Fruit fly (Drosophila melanogaster): ENCODE measurements around the gene Tasp1.

The Tasp1 gene

DNA sequence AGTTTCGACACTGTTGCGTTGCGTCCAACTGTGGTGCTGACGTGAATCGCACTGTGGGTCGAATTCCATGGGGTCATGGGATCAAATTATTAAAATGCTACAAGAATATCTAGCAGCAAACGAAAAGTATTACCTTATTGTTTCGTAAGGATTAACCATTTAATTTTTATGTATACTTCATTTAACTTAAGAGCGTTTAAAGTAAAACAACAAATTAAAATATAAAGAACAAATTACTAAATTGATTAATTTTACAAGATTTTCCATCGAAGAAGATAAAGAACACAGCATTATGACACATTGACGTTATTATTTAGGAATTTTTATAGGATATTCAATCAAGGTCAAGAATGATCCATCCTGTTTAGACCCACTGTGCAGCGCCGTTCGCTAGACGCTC, 33.2 kb downstream of the Tasp1 start (continued):
- peak; percentile 25 for TF ChIP-seq acj6 (GFP tag; optimal IDR thresholded peaks at IDR 0.05)

DNA sequence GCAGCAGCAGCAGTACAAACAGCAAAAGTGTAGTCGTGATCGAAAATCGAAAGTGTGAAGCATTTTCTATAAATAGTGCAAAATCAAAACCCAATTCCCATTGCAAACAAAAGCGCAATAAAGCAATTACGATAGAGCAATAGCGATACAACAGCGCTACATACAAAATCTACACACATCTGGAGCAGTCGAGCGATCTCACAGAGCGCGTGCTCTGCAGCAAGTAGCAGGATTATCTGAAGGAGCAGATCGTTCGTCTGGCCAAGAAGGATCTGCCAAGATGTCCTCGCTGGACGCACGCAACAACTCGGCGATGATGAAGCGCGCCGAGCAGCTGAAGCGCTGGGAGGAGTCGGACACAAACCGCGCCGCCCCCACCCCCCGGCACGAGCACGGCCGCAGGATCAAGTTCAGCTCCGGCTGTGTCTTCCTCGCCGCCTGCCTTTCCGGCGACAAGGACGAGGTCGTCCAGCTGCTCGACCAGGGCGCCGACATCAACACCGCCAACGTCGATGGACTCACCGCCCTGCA, 34.2 kb downstream of the Tasp1 start:
- TF ChIP-seq net (GFP tag; optimal IDR thresholded peaks at IDR 0.05) (no peak), CG6854 (GFP tag; optimal IDR thresholded peaks at IDR 0.05) (no peak), cyc (GFP tag; optimal IDR thresholded peaks at IDR 0.05) (no peak), Hr4 (GFP tag; optimal IDR thresholded peaks at IDR 0.05) (no peak), pdm3 (GFP tag; optimal IDR thresholded peaks at IDR 0.05) (no peak), CG3032 (tag; optimal IDR thresholded peaks at IDR 0.05) (no peak), Sox102F (GFP tag; optimal IDR thresholded peaks at IDR 0.05) (no peak), CG4318 (GFP tag; optimal IDR thresholded peaks at IDR 0.05) (no peak), Hr39 (GFP tag; optimal IDR thresholded peaks at IDR 0.05) (no peak), ss (GFP tag; optimal IDR thresholded peaks at IDR 0.05) (no peak), dsx (GFP tag; optimal IDR thresholded peaks at IDR 0.05; ENCODE audit: poor library complexity, severe bottlenecking) (no peak)

DNA sequence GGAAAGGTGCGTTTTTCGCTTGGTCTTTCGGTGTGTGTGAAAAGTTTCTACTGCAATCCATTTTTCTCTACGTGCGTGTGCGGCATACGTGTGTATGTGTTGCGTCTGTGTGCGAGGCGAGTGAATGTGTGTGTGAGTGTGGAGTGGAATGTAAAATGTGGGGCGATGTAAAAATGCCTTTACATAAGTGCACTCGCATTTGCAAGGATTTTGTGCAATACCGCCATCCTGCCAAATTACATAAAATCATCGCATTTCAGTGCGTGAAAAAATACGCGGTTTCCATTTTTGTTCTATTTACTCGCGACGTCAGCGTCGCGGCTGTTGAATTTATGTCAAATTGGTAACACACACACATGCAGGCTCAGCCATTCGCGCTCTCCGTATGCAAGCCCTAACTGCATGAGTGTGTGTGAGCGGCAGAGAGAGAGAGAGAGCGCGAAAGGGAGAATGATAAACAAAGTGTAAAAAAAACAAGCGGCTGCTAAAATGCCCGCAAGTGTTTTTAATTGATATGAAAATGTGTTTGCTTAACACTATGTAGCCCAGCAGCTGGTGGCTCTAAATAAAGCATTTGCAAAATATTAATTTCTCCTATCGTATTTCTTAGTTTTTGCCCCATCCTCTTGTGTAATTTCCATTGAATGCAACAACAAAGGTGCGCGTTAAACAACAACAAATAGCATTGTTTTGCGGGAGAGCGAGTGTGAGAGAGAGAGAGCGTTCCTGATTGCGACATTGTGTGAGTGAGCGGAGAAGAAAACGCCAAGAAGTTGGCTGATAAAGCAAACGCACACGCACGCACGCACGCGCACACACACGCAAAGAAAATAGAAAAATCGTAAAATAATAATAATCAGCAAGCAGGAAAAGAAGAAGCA, 34.9 kb downstream of the Tasp1 start:
- TF ChIP-seq salr (GFP tag; optimal IDR thresholded peaks at IDR 0.05): peak in 1 of 2 experiments; percentile 56
- TF ChIP-seq CG7368 (GFP tag; optimal IDR thresholded peaks at IDR 0.05): no peak
- TF ChIP-seq CG6808 (GFP tag; optimal IDR thresholded peaks at IDR 0.05): peak; percentile 18
- TF ChIP-seq ss (GFP tag; optimal IDR thresholded peaks at IDR 0.05): peak; percentile 23 to 53
- TF ChIP-seq CG6163 (GFP tag; IDR thresholded peaks at IDR 0.05): peak; percentile 60; the same call in 2 of the 3 replicates
- TF ChIP-seq spab (GFP tag; optimal IDR thresholded peaks at IDR 0.05): peak; percentile 31
- TF ChIP-seq fd85E (GFP tag; optimal IDR thresholded peaks at IDR 0.05): peak; percentile 18
- peak; percentile 63 for TF ChIP-seq vri (GFP tag; optimal IDR thresholded peaks at IDR 0.05)
- TF ChIP-seq CG31627 (GFP tag; optimal IDR thresholded peaks at IDR 0.05): no peak
- TF ChIP-seq Eip78C (GFP tag): peak; percentile 28
- 0 out of 3 replicates have a peak, but pooled peaks have one; percentile 3 for TF ChIP-seq eg (GFP tag; IDR thresholded peaks at IDR 0.05)
- peak; percentile 42; the same call in 2 of the 3 replicates for TF ChIP-seq CG8119 (GFP tag; IDR thresholded peaks at IDR 0.05)
- no peak for TF ChIP-seq Lpt (GFP tag; optimal IDR thresholded peaks at IDR 0.05)
- no peak for TF ChIP-seq esn (GFP tag; optimal IDR thresholded peaks at IDR 0.05)
- TF ChIP-seq fkh (GFP tag; optimal IDR thresholded peaks at IDR 0.05): peak; percentile 91
- peak; percentile 32 for TF ChIP-seq CG32006 (GFP tag; optimal IDR thresholded peaks at IDR 0.05)
- TF ChIP-seq CG6276 (GFP tag; optimal IDR thresholded peaks at IDR 0.05): peak; percentile 2
- TF ChIP-seq lz (GFP tag; optimal IDR thresholded peaks at IDR 0.05): no peak
- peak; percentile 27 for TF ChIP-seq Sox102F (GFP tag; optimal IDR thresholded peaks at IDR 0.05)
- TF ChIP-seq CG9139 (GFP tag; optimal IDR thresholded peaks at IDR 0.05): peak; percentile 9
- TF ChIP-seq CG3032 (tag; optimal IDR thresholded peaks at IDR 0.05): no peak
- TF ChIP-seq dsx (GFP tag; optimal IDR thresholded peaks at IDR 0.05; ENCODE audit: poor library complexity, severe bottlenecking): peak; percentile 62
- no peak for TF ChIP-seq Hr39 (GFP tag; optimal IDR thresholded peaks at IDR 0.05)
- TF ChIP-seq Sox14 (GFP tag; optimal IDR thresholded peaks at IDR 0.05): peak; percentile 48
- no peak for TF ChIP-seq Ets96B (tag; optimal IDR thresholded peaks at IDR 0.05)

DNA sequence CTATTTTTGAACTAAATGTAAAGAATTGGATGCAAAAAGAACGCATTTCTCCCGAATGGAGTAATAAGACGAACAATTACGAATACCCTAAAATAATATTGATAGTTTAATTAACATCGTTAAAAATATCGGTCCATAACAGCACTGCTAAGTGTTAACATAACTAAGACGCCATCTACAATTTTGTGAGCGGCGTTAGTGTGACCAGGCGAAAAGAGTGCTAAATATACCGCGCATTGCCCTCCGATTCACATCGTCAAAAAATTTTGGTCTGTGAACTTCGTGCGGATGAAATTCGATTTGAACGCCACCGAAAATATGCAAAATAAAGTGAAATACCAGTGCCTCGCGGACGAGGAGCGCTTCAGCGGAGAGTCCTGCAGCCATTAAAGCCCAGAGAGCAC, 35.6 kb downstream of the Tasp1 start, which contains the start of gene Mbs:
Mbs (plus strand) TSS at position 241 of the 404 bp plus-strand sequence.
- TF ChIP-seq CG1621 (tag; optimal IDR thresholded peaks at IDR 0.05) (no peak), acj6 (GFP tag; optimal IDR thresholded peaks at IDR 0.05) (no peak), CG6854 (GFP tag; optimal IDR thresholded peaks at IDR 0.05) (no peak), CG31627 (GFP tag; optimal IDR thresholded peaks at IDR 0.05) (peak; percentile 4), Ets96B (tag; optimal IDR thresholded peaks at IDR 0.05) (no peak), CG7368 (GFP tag; optimal IDR thresholded peaks at IDR 0.05) (no peak), CG6792 (GFP tag; optimal IDR thresholded peaks at IDR 0.05) (no peak), CG6276 (GFP tag; optimal IDR thresholded peaks at IDR 0.05) (no peak), Eip78C (GFP tag) (peak; percentile 66), Met (GFP tag; optimal IDR thresholded peaks at IDR 0.05) (peak; percentile 30), Hr4 (GFP tag; optimal IDR thresholded peaks at IDR 0.05) (no peak), pdm3 (GFP tag; optimal IDR thresholded peaks at IDR 0.05) (no peak), salr (GFP tag; optimal IDR thresholded peaks at IDR 0.05) (no peak), Hr39 (GFP tag; optimal IDR thresholded peaks at IDR 0.05) (peak; percentile 11), Lpt (GFP tag; optimal IDR thresholded peaks at IDR 0.05) (no peak), CG4318 (GFP tag; optimal IDR thresholded peaks at IDR 0.05) (no peak), OdsH (GFP tag; optimal IDR thresholded peaks at IDR 0.05) (no peak), spab (GFP tag; optimal IDR thresholded peaks at IDR 0.05) (no peak), Sox15 (GFP tag; optimal IDR thresholded peaks at IDR 0.05) (no peak), achi (GFP tag; optimal IDR thresholded peaks at IDR 0.05) (no peak), CG9139 (GFP tag; optimal IDR thresholded peaks at IDR 0.05) (no peak), topi (GFP tag; optimal IDR thresholded peaks at IDR 0.05) (no peak), net (GFP tag; optimal IDR thresholded peaks at IDR 0.05) (no peak), lz (GFP tag; optimal IDR thresholded peaks at IDR 0.05) (peak; percentile 1), cyc (GFP tag; optimal IDR thresholded peaks at IDR 0.05) (peak; percentile 9), dac (GFP tag; optimal IDR thresholded peaks at IDR 0.05) (no peak), Ets21C (GFP tag; optimal IDR thresholded peaks at IDR 0.05) (no peak)
